Worm (Caenorhabditis elegans) whole organism, late embryonic: ENCODE data around the gene aat-2.

Experiments
- C38D4.7 ChIP-seq: fragments of 200-800 bp; sonication (Bioruptor generic); optimal IDR thresholded peaks from 2 replicates; lab custom pipeline; 2018; ENCODE audit warnings: mild to moderate bottlenecking, missing genetic modification characterization, moderate library complexity, missing compliant biosample characterization
- F13H6.1 ChIP-seq: sonication (generic microtip); optimal IDR thresholded peaks from 2 replicates; lab custom pipeline; 2016; ENCODE audit warnings: missing genetic modification characterization, missing compliant biosample characterization
- K02D7.2 ChIP-seq: sonication (generic microtip); optimal IDR thresholded peaks from 2 replicates; lab custom pipeline; 2017; ENCODE audit warnings: mild to moderate bottlenecking, missing genetic modification characterization, missing compliant biosample characterization
- T23F11.4 ChIP-seq: fragments of 200-800 bp; sonication (Bioruptor generic); optimal IDR thresholded peaks from 2 replicates; lab custom pipeline; 2018; ENCODE audit warnings: mild to moderate bottlenecking, missing genetic modification characterization, missing compliant biosample characterization
- Y22D7AL.16 ChIP-seq: sonication (generic microtip); optimal IDR thresholded peaks from 2 replicates; lab custom pipeline; 2016; ENCODE audit warnings: missing genetic modification characterization, missing compliant biosample characterization
- ahr-1 ChIP-seq: sonication (generic microtip); optimal IDR thresholded peaks from 2 replicates; lab custom pipeline; 2016; ENCODE audit warnings: missing genetic modification characterization, missing compliant biosample characterization
- ama-1 ChIP-seq: fragments of 150-350 bp; optimal IDR thresholded peaks from 2 replicates; lab custom pipeline; 2014
- ceh-18 ChIP-seq: sonication (generic microtip); optimal IDR thresholded peaks from 2 replicates; lab custom pipeline; 2016; ENCODE audit warnings: missing genetic modification characterization, missing compliant biosample characterization
- ceh-2 ChIP-seq: sonication (generic microtip); optimal IDR thresholded peaks from 2 replicates; lab custom pipeline; 2016; ENCODE audit warnings: missing genotype, missing genetic modification characterization, missing compliant biosample characterization
- ceh-24 ChIP-seq: sonication (generic microtip); optimal IDR thresholded peaks from 2 replicates; lab custom pipeline; 2016; ENCODE audit warnings: mild to moderate bottlenecking, missing genetic modification characterization, missing compliant biosample characterization
- ceh-30 ChIP-seq: fragments of 150-350 bp; optimal IDR thresholded peaks from 2 replicates; lab custom pipeline; 2014; ENCODE audit warnings: missing biosample characterization, missing genetic modification characterization
- ceh-31 ChIP-seq: sonication (generic microtip); optimal IDR thresholded peaks from 2 replicates; lab custom pipeline; 2016; ENCODE audit warnings: missing genetic modification characterization, missing compliant biosample characterization
- ceh-34 ChIP-seq: sonication (generic microtip); optimal IDR thresholded peaks from 2 replicates; lab custom pipeline; 2016; ENCODE audit warnings: mild to moderate bottlenecking, missing genetic modification characterization, missing compliant biosample characterization
- ceh-48 ChIP-seq: sonication (generic microtip); optimal IDR thresholded peaks from 2 replicates; lab custom pipeline; 2016; ENCODE audit warnings: missing genetic modification characterization, inconsistent platforms, missing compliant biosample characterization
- ceh-6 ChIP-seq: fragments of 200-800 bp; sonication (Bioruptor generic); optimal IDR thresholded peaks from 2 replicates; lab custom pipeline; 2018; ENCODE audit warnings: mild to moderate bottlenecking, missing genetic modification characterization, missing compliant biosample characterization
- che-1 ChIP-seq: sonication (generic microtip); optimal IDR thresholded peaks from 2 replicates; lab custom pipeline; 2016; ENCODE audit warnings: mild to moderate bottlenecking, missing genetic modification characterization, missing compliant biosample characterization
- dmd-4 ChIP-seq: sonication (generic microtip); optimal IDR thresholded peaks from 2 replicates; lab custom pipeline; 2016; ENCODE audit warnings: borderline replicate concordance, missing genetic modification characterization, missing compliant biosample characterization
- elt-4 ChIP-seq: sonication (generic microtip); optimal IDR thresholded peaks from 2 replicates; lab custom pipeline; 2016; ENCODE audit warnings: missing genetic modification characterization, missing compliant biosample characterization
- fax-1 ChIP-seq: sonication (generic microtip); optimal IDR thresholded peaks from 2 replicates; lab custom pipeline; 2016; ENCODE audit warnings: missing genotype, missing genetic modification characterization, missing compliant biosample characterization
- fkh-6 ChIP-seq: sonication (generic microtip); optimal IDR thresholded peaks from 2 replicates; lab custom pipeline; 2016; ENCODE audit warnings: missing genetic modification characterization, missing compliant biosample characterization
- gmeb-2 ChIP-seq: sonication (generic microtip); optimal IDR thresholded peaks from 2 replicates; lab custom pipeline; 2016; ENCODE audit warnings: missing genetic modification characterization, inconsistent platforms, missing compliant biosample characterization
- hlh-13 ChIP-seq: fragments of 200-800 bp; sonication (Bioruptor generic); optimal IDR thresholded peaks from 2 replicates; lab custom pipeline; 2018; ENCODE audit warnings: mild to moderate bottlenecking, missing genetic modification characterization, missing compliant biosample characterization
- hlh-15 ChIP-seq: sonication (generic microtip); optimal IDR thresholded peaks from 2 replicates; lab custom pipeline; 2016; ENCODE audit warnings: missing genetic modification characterization, missing compliant biosample characterization
- hlh-30 ChIP-seq: sonication (generic microtip); optimal IDR thresholded peaks from 2 replicates; lab custom pipeline; 2017; ENCODE audit warnings: antibody characterized with exemption, missing genetic modification characterization, missing compliant biosample characterization; ENCODE audit not compliant: insufficient read depth
- lim-6 ChIP-seq: sonication (generic microtip); optimal IDR thresholded peaks from 2 replicates; lab custom pipeline; 2016; ENCODE audit warnings: missing genetic modification characterization, missing compliant biosample characterization
- lin-11 ChIP-seq: fragments of 200-800 bp; sonication (Bioruptor generic); optimal IDR thresholded peaks from 2 replicates; lab custom pipeline; 2018; ENCODE audit warnings: mild to moderate bottlenecking, missing genetic modification characterization, missing compliant biosample characterization
- nfya-1 ChIP-seq: sonication (generic microtip); optimal IDR thresholded peaks from 2 replicates; lab custom pipeline; 2017; ENCODE audit warnings: missing genetic modification characterization, mild to moderate bottlenecking, missing compliant biosample characterization, antibody characterized with exemption, moderate library complexity
- pat-9 ChIP-seq: fragments of 200-800 bp; sonication (Bioruptor generic); optimal IDR thresholded peaks from 2 replicates; lab custom pipeline; 2018; ENCODE audit warnings: mild to moderate bottlenecking, missing genetic modification characterization, moderate library complexity, missing compliant biosample characterization
- pax-1 ChIP-seq: fragments of 150-350 bp; optimal IDR thresholded peaks from 2 replicates; lab custom pipeline; 2014; ENCODE audit warnings: missing biosample characterization, missing genetic modification characterization
- pha-2 ChIP-seq: sonication (generic microtip); optimal IDR thresholded peaks from 2 replicates; lab custom pipeline; 2017; ENCODE audit warnings: mild to moderate bottlenecking, missing genetic modification characterization, missing compliant biosample characterization
- pqm-1 ChIP-seq: sonication (generic microtip); optimal IDR thresholded peaks from 2 replicates; lab custom pipeline; 2016; ENCODE audit warnings: missing genetic modification characterization, missing compliant biosample characterization
- pros-1 ChIP-seq: fragments of 150-350 bp; optimal IDR thresholded peaks from 2 replicates; lab custom pipeline; 2014; ENCODE audit warnings: missing biosample characterization, missing genetic modification reagents, missing genetic modification characterization
- rnt-1 ChIP-seq: sonication (generic microtip); optimal IDR thresholded peaks from 2 replicates; lab custom pipeline; 2016; ENCODE audit warnings: missing genetic modification characterization, missing compliant biosample characterization
- sdc-2 ChIP-seq: sonication (generic microtip); optimal IDR thresholded peaks from 2 replicates; lab custom pipeline; 2016; ENCODE audit warnings: missing genotype, missing genetic modification characterization, missing compliant biosample characterization
- sox-2 ChIP-seq: fragments of 200-800 bp; sonication (Bioruptor generic); IDR thresholded peaks from 2 replicates; pipeline ENCODE4 v1.3.6; 2022; ENCODE audit warnings: missing genetic modification reagents, missing genetic modification characterization, missing compliant biosample characterization
- sox-4 ChIP-seq: sonication (generic microtip); optimal IDR thresholded peaks from 2 replicates; lab custom pipeline; 2017; ENCODE audit warnings: mild to moderate bottlenecking, missing genetic modification characterization, inconsistent platforms, missing compliant biosample characterization
- syd-9 ChIP-seq: sonication (generic microtip); optimal IDR thresholded peaks from 2 replicates; lab custom pipeline; 2016; ENCODE audit warnings: mild to moderate bottlenecking, missing genetic modification characterization, moderate library complexity, missing compliant biosample characterization
- tbx-2 ChIP-seq: sonication (generic microtip); optimal IDR thresholded peaks from 2 replicates; lab custom pipeline; 2016; ENCODE audit warnings: missing genetic modification characterization, missing compliant biosample characterization
- ttx-3 ChIP-seq: sonication (generic microtip); optimal IDR thresholded peaks from 2 replicates; lab custom pipeline; 2016; ENCODE audit warnings: missing genetic modification reagents, missing genetic modification characterization, missing compliant biosample characterization
- unc-3 ChIP-seq, 2 experiments: fragments of 200-800 bp in 1 of 2; sonication (Bioruptor generic) in 1 of 2; sonication (generic microtip) in 1 of 2; conservative IDR thresholded peaks in 1 of 2; optimal IDR thresholded peaks in 1 of 2; 2 replicates each; pipeline versions ENCODE4 v1.3.6 to Lab custom; 2016 to 2022; ENCODE audit warnings: missing compliant biosample characterization in 2 of 2, missing genetic modification characterization in 2 of 2, missing genetic modification reagents in 1 of 2
- unc-42 ChIP-seq: sonication (generic microtip); optimal IDR thresholded peaks from 2 replicates; lab custom pipeline; 2016; ENCODE audit warnings: missing genotype, missing genetic modification characterization, missing compliant biosample characterization
- unc-55 ChIP-seq: sonication (generic microtip); optimal IDR thresholded peaks from 2 replicates; lab custom pipeline; 2017; ENCODE audit warnings: missing biosample characterization, missing genetic modification reagents, missing genetic modification characterization
- unc-86 ChIP-seq: sonication (generic microtip); optimal IDR thresholded peaks from 2 replicates; lab custom pipeline; 2016; ENCODE audit warnings: missing genetic modification characterization, missing compliant biosample characterization

The aat-2 gene

ce11 chrV:9247416-9247815, 1.3 kb upstream of the aat-2 start:
- no peak for TF ChIP-seq syd-9 (tag; lab: Kevin White, UChicago)
- no peak for TF ChIP-seq K02D7.2 (tag; lab: Kevin White, UChicago)
- TF ChIP-seq dmd-4 (tag; lab: Kevin White, UChicago), result no peak
- TF ChIP-seq ttx-3 (tag; lab: Kevin White, UChicago), result no peak
- peak; percentile 72 for TF ChIP-seq ceh-31 (tag; lab: Kevin White, UChicago)
- no peak for TF ChIP-seq ahr-1 (tag; lab: Kevin White, UChicago)
- TF ChIP-seq pqm-1 (tag; lab: Kevin White, UChicago), result no peak
- no peak for TF ChIP-seq ceh-24 (tag; lab: Kevin White, UChicago)
- TF ChIP-seq fkh-6 (tag; lab: Kevin White, UChicago), result no peak
- no peak for TF ChIP-seq hlh-15 (tag; lab: Kevin White, UChicago)
- peak; percentile 35 for TF ChIP-seq nfya-1
- no peak for TF ChIP-seq ceh-6
- TF ChIP-seq lim-6 (tag; lab: Kevin White, UChicago), result no peak
- no peak for TF ChIP-seq ceh-48 (tag; lab: Kevin White, UChicago)
- TF ChIP-seq Y22D7AL.16 (tag; lab: Kevin White, UChicago), result no peak
- TF ChIP-seq elt-4 (tag; lab: Kevin White, UChicago), result no peak
- no peak for TF ChIP-seq sdc-2 (tag; lab: Kevin White, UChicago)
- TF ChIP-seq fax-1, result no peak
- no peak for TF ChIP-seq unc-55 (GFP tag; lab: Kevin White, UChicago)
- no peak for TF ChIP-seq sox-4
- peak; percentile 46 for TF ChIP-seq tbx-2
- no peak for TF ChIP-seq ama-1 (lab: Kevin White, UChicago)
- TF ChIP-seq F13H6.1 (tag; lab: Kevin White, UChicago), result no peak
- no peak for TF ChIP-seq sox-2 (GFP tag; lab: Robert Waterston, UW)
- TF ChIP-seq unc-3 (GFP tag; conservative IDR thresholded peaks at IDR 0.05; lab: Robert Waterston, UW), result no peak
- TF ChIP-seq unc-3 (tag; optimal IDR thresholded peaks at IDR 0.05; lab: Kevin White, UChicago), result no peak
- no peak for TF ChIP-seq gmeb-2 (tag; lab: Kevin White, UChicago)
- no peak for TF ChIP-seq ceh-2 (tag; lab: Kevin White, UChicago)
- TF ChIP-seq hlh-13 (GFP tag; lab: Kevin White, UChicago), result no peak
- no peak for TF ChIP-seq T23F11.4 (GFP tag; lab: Kevin White, UChicago)
- no peak for TF ChIP-seq pat-9
- peak; percentile 14 for TF ChIP-seq hlh-30 (tag; lab: Kevin White, UChicago)
- no peak for TF ChIP-seq pha-2 (tag; lab: Kevin White, UChicago)
- peak; percentile 5 for TF ChIP-seq unc-42 (tag; lab: Kevin White, UChicago)
- TF ChIP-seq pros-1 (tag; lab: Kevin White, UChicago), result no peak
- TF ChIP-seq ceh-18, result peak; percentile 60
- TF ChIP-seq rnt-1 (tag; lab: Kevin White, UChicago), result no peak
- no peak for TF ChIP-seq lin-11
- peak; percentile 46 for TF ChIP-seq ceh-34
- peak; percentile 23 for TF ChIP-seq pax-1 (tag; lab: Kevin White, UChicago)
- no peak for TF ChIP-seq unc-86

ce11 chrV:9243171-9243996, 2.8 kb downstream of the aat-2 start, which contains the start of gene glo-4:
TSS of gene glo-4 (minus strand) at chrV:9243221.
- TF ChIP-seq unc-42 (tag; lab: Kevin White, UChicago) (peak; percentile 76), ceh-30 (tag; lab: Kevin White, UChicago) (peak; percentile 57), ceh-31 (tag; lab: Kevin White, UChicago) (peak; percentile 30), gmeb-2 (tag; lab: Kevin White, UChicago) (no peak), unc-86 (no peak), C38D4.7 (GFP tag; lab: Kevin White, UChicago) (no peak), che-1 (tag; lab: Kevin White, UChicago) (no peak), nfya-1 (peak; percentile 58)
